Worm (Caenorhabditis elegans) whole organism, L4 larva: ENCODE results near the gene K05F6.10.

Experiments used
- F37D6.2 ChIP-seq: sonication (generic microtip); optimal IDR thresholded peaks from 2 replicates; lab custom pipeline; 2016; ENCODE audit warnings: mild to moderate bottlenecking, missing genetic modification characterization, missing compliant biosample characterization
- F49E8.2 ChIP-seq: sonication (generic microtip); optimal IDR thresholded peaks from 2 replicates; lab custom pipeline; 2016; ENCODE audit warnings: missing compliant biosample characterization, mild to moderate bottlenecking, missing genetic modification characterization, borderline replicate concordance
- ZK546.5 ChIP-seq, 2 experiments: sonication (generic microtip); optimal IDR thresholded peaks; 2 replicates each; lab custom pipeline; 2017; ENCODE audit warnings: missing biosample characterization in 2 of 2, missing genetic modification characterization in 2 of 2
- ama-1 ChIP-seq: fragments of 150-350 bp; optimal IDR thresholded peaks from 2 replicates; lab custom pipeline; 2014; ENCODE audit warnings: inconsistent platforms, mixed read lengths
- daf-12 ChIP-seq: fragments of 150-350 bp; optimal IDR thresholded peaks from 2 replicates; lab custom pipeline; 2014; ENCODE audit warnings: missing biosample characterization, missing genetic modification reagents, missing genetic modification characterization
- dpl-1 ChIP-seq: fragments of 150-350 bp; optimal IDR thresholded peaks from 2 replicates; lab custom pipeline; 2014; ENCODE audit warnings: missing biosample characterization, missing genetic modification reagents, missing genetic modification characterization
- hif-1 ChIP-seq, 2 experiments: sonication (generic microtip); optimal IDR thresholded peaks; 2 replicates each; lab custom pipeline; 2016 to 2017; ENCODE audit warnings: missing compliant biosample characterization in 2 of 2, missing genetic modification characterization in 2 of 2, missing genetic modification reagents in 2 of 2, missing genotype in 2 of 2, mild to moderate bottlenecking in 1 of 2
- hlh-11 ChIP-seq: fragments of 200-800 bp; sonication (Bioruptor generic); optimal IDR thresholded peaks from 2 replicates; lab custom pipeline; 2018; ENCODE audit warnings: mild to moderate bottlenecking, missing genetic modification characterization, missing compliant biosample characterization
- lin-13 ChIP-seq: fragments of 150-350 bp; optimal IDR thresholded peaks from 2 replicates; lab custom pipeline; 2014; ENCODE audit warnings: missing biosample characterization, missing genetic modification reagents, missing genetic modification characterization
- madf-5 ChIP-seq, 2 experiments: fragments of 200-800 bp; sonication (Bioruptor generic); IDR thresholded peaks; 2 replicates each; pipeline ENCODE4 v1.3.6; 2022; ENCODE audit warnings: missing compliant biosample characterization in 2 of 2, missing genetic modification characterization in 2 of 2
- pha-4 ChIP-seq, 2 experiments: fragments of 150-350 bp in 1 of 2; fragments of 200-800 bp in 1 of 2; sonication (Bioruptor generic) in 1 of 2; IDR thresholded peaks in 1 of 2; optimal IDR thresholded peaks in 1 of 2; 2 replicates each; pipeline versions ENCODE4 v1.3.6 to Lab custom; 2014 to 2022; ENCODE audit warnings: missing genetic modification characterization in 2 of 2, missing genetic modification reagents in 2 of 2, missing biosample characterization in 1 of 2, missing compliant biosample characterization in 1 of 2
- unc-39 ChIP-seq: sonication (generic microtip); optimal IDR thresholded peaks from 2 replicates; lab custom pipeline; 2017; ENCODE audit warnings: missing biosample characterization, missing genetic modification characterization

DNA sequence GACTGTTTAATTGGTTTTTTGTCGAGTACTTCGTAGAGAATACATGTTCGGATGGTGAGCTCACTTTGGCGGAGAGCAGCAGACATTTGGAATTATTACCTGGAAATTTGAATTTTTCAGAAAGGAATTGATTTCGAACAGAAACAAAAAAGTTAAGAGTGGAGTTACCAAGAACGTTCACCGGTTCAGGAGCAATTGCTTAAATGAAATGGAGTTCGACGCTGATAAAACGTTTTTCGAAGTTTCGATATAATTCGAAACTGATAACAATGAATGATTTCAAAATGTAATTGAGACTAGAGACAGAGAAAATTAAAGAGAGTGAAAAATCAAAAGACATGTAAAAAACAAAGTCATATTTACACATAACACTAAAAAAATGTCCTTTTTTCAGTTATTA, 34.7 kb upstream of the K05F6.10 start, which contains the start of gene fbxa-163:
- TF ChIP-seq lin-13 (GFP tag; lab: Kevin White, UChicago) (no peak), pha-4 (GFP tag; IDR thresholded peaks at IDR 0.05; lab: Robert Waterston, UW) (no peak), pha-4 (tag; optimal IDR thresholded peaks at IDR 0.05; lab: Kevin White, UChicago) (no peak), hlh-11 (tag; lab: Kevin White, UChicago) (no peak), F49E8.2 (tag; lab: Kevin White, UChicago) (no peak), daf-12 (tag; lab: Kevin White, UChicago) (no peak), dpl-1 (GFP tag; lab: Kevin White, UChicago) (no peak), ZK546.5 (tag; optimal IDR thresholded peaks at IDR 0.05; lab: Kevin White, UChicago) (no peak), madf-5 (GFP tag; IDR thresholded peaks at IDR 0.05; lab: Robert Waterston, UW) (no peak), F37D6.2 (tag; lab: Kevin White, UChicago) (no peak), hif-1 (tag; optimal IDR thresholded peaks at IDR 0.05; lab: Kevin White, UChicago) (no peak), ama-1 (lab: Kevin White, UChicago) (no peak), unc-39 (tag; lab: Kevin White, UChicago) (no peak)
